Fruit fly (Drosophila melanogaster) whole organism, prepupa: ENCODE data around the gene CG16734.

ENCODE experiments used
- CG10631 ChIP-seq: fragments of 200-800 bp; sonication (Bioruptor generic); optimal IDR thresholded peaks from 2 replicates; lab custom pipeline; 2016; ENCODE audit warnings: missing biosample characterization, missing genetic modification characterization
- CG16779 ChIP-seq: fragments of 200-800 bp; sonication (Bioruptor generic); optimal IDR thresholded peaks from 3 replicates; lab custom pipeline; 2017; ENCODE audit warnings: missing biosample characterization, mild to moderate bottlenecking, missing genetic modification characterization
- CG32006 ChIP-seq: fragments of 200-800 bp; sonication (Bioruptor generic); optimal IDR thresholded peaks from 3 replicates; lab custom pipeline; 2017; ENCODE audit warnings: missing biosample characterization, mild to moderate bottlenecking, missing genetic modification characterization
- CG6276 ChIP-seq: fragments of 200-800 bp; sonication (Bioruptor generic); optimal IDR thresholded peaks from 2 replicates; lab custom pipeline; 2017; ENCODE audit warnings: missing biosample characterization, mild to moderate bottlenecking, missing genetic modification characterization
- CG6854 ChIP-seq: fragments of 200-800 bp; sonication (Bioruptor generic); optimal IDR thresholded peaks from 2 replicates; lab custom pipeline; 2017; ENCODE audit warnings: missing biosample characterization, mild to moderate bottlenecking, missing genetic modification characterization
- Eip75B ChIP-seq: fragments of 200-800 bp; sonication (Bioruptor generic); optimal IDR thresholded peaks from 3 replicates; lab custom pipeline; 2016; ENCODE audit warnings: missing biosample characterization, missing genetic modification characterization
- Lpt ChIP-seq: fragments of 200-800 bp; sonication (Bioruptor generic); optimal IDR thresholded peaks from 3 replicates; lab custom pipeline; 2016; ENCODE audit warnings: missing biosample characterization, missing genetic modification characterization
- Smox ChIP-seq: fragments of 200-800 bp; sonication (Bioruptor generic); optimal IDR thresholded peaks from 3 replicates; lab custom pipeline; 2016; ENCODE audit warnings: missing biosample characterization, missing genetic modification characterization
- achi ChIP-seq: fragments of 200-800 bp; sonication (Bioruptor generic); optimal IDR thresholded peaks from 3 replicates; lab custom pipeline; 2016; ENCODE audit warnings: missing biosample characterization, missing genetic modification characterization
- dac ChIP-seq: fragments of 200-800 bp; sonication (Bioruptor generic); optimal IDR thresholded peaks from 2 replicates; lab custom pipeline; 2017; ENCODE audit warnings: missing biosample characterization, mild to moderate bottlenecking, missing genetic modification characterization
- eg ChIP-seq: fragments of 200-800 bp; sonication (Bioruptor generic); IDR thresholded peaks from 3 replicates; pipeline ENCODE4 v1.3.6; 2022; ENCODE audit warnings: missing biosample characterization, missing genetic modification characterization
- pdm3 ChIP-seq: fragments of 200-800 bp; sonication (Bioruptor generic); optimal IDR thresholded peaks from 3 replicates; lab custom pipeline; 2016; ENCODE audit warnings: missing biosample characterization, missing genetic modification characterization
- salr ChIP-seq, 2 experiments: fragments of 200-800 bp; sonication (Bioruptor generic); optimal IDR thresholded peaks; 3 replicates each; lab custom pipeline; 2016 to 2018; ENCODE audit warnings: missing biosample characterization in 2 of 2, missing genetic modification characterization in 2 of 2, mild to moderate bottlenecking in 1 of 2
- ss ChIP-seq, 2 experiments: fragments of 200-800 bp; sonication (Bioruptor generic); optimal IDR thresholded peaks; 2 replicates in 1 of 2; 3 replicates in 1 of 2; lab custom pipeline; 2017 to 2018; ENCODE audit warnings: mild to moderate bottlenecking in 2 of 2, missing biosample characterization in 2 of 2, missing genetic modification characterization in 2 of 2, moderate library complexity in 1 of 2

dm6 chr3R:9251543-9251942 lies 3.3 kb upstream of the CG16734 start, which contains the start of gene St2:
- TF ChIP-seq dac (GFP tag; lab: Kevin White, UChicago) (no peak), achi (no peak), ss (GFP tag; optimal IDR thresholded peaks at IDR 0.05; lab: Kevin White, UChicago) (no peak), CG10631 (GFP tag; lab: Kevin White, UChicago) (no peak), CG6854 (GFP tag; lab: Kevin White, UChicago) (no peak), eg (GFP tag; lab: Robert Waterston, UW) (no peak), Lpt (GFP tag; lab: Kevin White, UChicago) (no peak), CG16779 (tag; lab: Kevin White, UChicago) (no peak), pdm3 (GFP tag; lab: Kevin White, UChicago) (no peak), CG32006 (GFP tag; lab: Kevin White, UChicago) (no peak), CG6276 (GFP tag; lab: Kevin White, UChicago) (no peak), salr (GFP tag; optimal IDR thresholded peaks at IDR 0.05; lab: Kevin White, UChicago) (no peak), Eip75B (GFP tag; lab: Kevin White, UChicago) (no peak), Smox (no peak)
